Worm (Caenorhabditis elegans) whole organism, late embryonic: ENCODE measurements around the gene sri-24.
A peak's percentile ranks its signal among the peaks of the same experiment; 100 is the strongest.

Source experiments
- C08G9.2 ChIP-seq: sonication (generic microtip); optimal IDR thresholded peaks from 2 replicates; lab custom pipeline; 2016; ENCODE audit warnings: mild to moderate bottlenecking, missing genetic modification characterization, moderate library complexity, missing compliant biosample characterization
- F13H6.1 ChIP-seq: sonication (generic microtip); optimal IDR thresholded peaks from 2 replicates; lab custom pipeline; 2016; ENCODE audit warnings: missing genetic modification characterization, missing compliant biosample characterization
- T23F11.4 ChIP-seq: fragments of 200-800 bp; sonication (Bioruptor generic); optimal IDR thresholded peaks from 2 replicates; lab custom pipeline; 2018; ENCODE audit warnings: mild to moderate bottlenecking, missing genetic modification characterization, missing compliant biosample characterization
- Y22D7AL.16 ChIP-seq: sonication (generic microtip); optimal IDR thresholded peaks from 2 replicates; lab custom pipeline; 2016; ENCODE audit warnings: missing genetic modification characterization, missing compliant biosample characterization
- ceh-14 ChIP-seq: sonication (generic microtip); optimal IDR thresholded peaks from 2 replicates; lab custom pipeline; 2016; ENCODE audit warnings: missing genotype, missing genetic modification characterization, missing compliant biosample characterization
- ceh-18 ChIP-seq: sonication (generic microtip); optimal IDR thresholded peaks from 2 replicates; lab custom pipeline; 2016; ENCODE audit warnings: missing genetic modification characterization, missing compliant biosample characterization
- ceh-19 ChIP-seq: fragments of 200-800 bp; sonication (Bioruptor generic); optimal IDR thresholded peaks from 2 replicates; lab custom pipeline; 2018; ENCODE audit warnings: mild to moderate bottlenecking, missing genetic modification characterization, missing compliant biosample characterization
- ceh-2 ChIP-seq: sonication (generic microtip); optimal IDR thresholded peaks from 2 replicates; lab custom pipeline; 2016; ENCODE audit warnings: missing genotype, missing genetic modification characterization, missing compliant biosample characterization
- ceh-22 ChIP-seq: sonication (generic microtip); optimal IDR thresholded peaks from 2 replicates; lab custom pipeline; 2017; ENCODE audit warnings: missing biosample characterization, missing genetic modification characterization
- ceh-30 ChIP-seq: fragments of 150-350 bp; optimal IDR thresholded peaks from 2 replicates; lab custom pipeline; 2014; ENCODE audit warnings: missing biosample characterization, missing genetic modification characterization
- ceh-31 ChIP-seq: sonication (generic microtip); optimal IDR thresholded peaks from 2 replicates; lab custom pipeline; 2016; ENCODE audit warnings: missing genetic modification characterization, missing compliant biosample characterization
- ceh-34 ChIP-seq: sonication (generic microtip); optimal IDR thresholded peaks from 2 replicates; lab custom pipeline; 2016; ENCODE audit warnings: mild to moderate bottlenecking, missing genetic modification characterization, missing compliant biosample characterization
- ceh-48 ChIP-seq: sonication (generic microtip); optimal IDR thresholded peaks from 2 replicates; lab custom pipeline; 2016; ENCODE audit warnings: missing genetic modification characterization, inconsistent platforms, missing compliant biosample characterization
- ceh-6 ChIP-seq: fragments of 200-800 bp; sonication (Bioruptor generic); optimal IDR thresholded peaks from 2 replicates; lab custom pipeline; 2018; ENCODE audit warnings: mild to moderate bottlenecking, missing genetic modification characterization, missing compliant biosample characterization
- ceh-9 ChIP-seq: sonication (generic microtip); optimal IDR thresholded peaks from 2 replicates; lab custom pipeline; 2016; ENCODE audit warnings: mild to moderate bottlenecking, missing genetic modification characterization, inconsistent platforms, missing compliant biosample characterization
- che-1 ChIP-seq: sonication (generic microtip); optimal IDR thresholded peaks from 2 replicates; lab custom pipeline; 2016; ENCODE audit warnings: mild to moderate bottlenecking, missing genetic modification characterization, missing compliant biosample characterization
- dmd-4 ChIP-seq: sonication (generic microtip); optimal IDR thresholded peaks from 2 replicates; lab custom pipeline; 2016; ENCODE audit warnings: borderline replicate concordance, missing genetic modification characterization, missing compliant biosample characterization
- dve-1 ChIP-seq: sonication (generic microtip); optimal IDR thresholded peaks from 2 replicates; lab custom pipeline; 2017; ENCODE audit warnings: antibody characterized with exemption, mild to moderate bottlenecking, missing genetic modification characterization, missing compliant biosample characterization
- elt-4 ChIP-seq: sonication (generic microtip); optimal IDR thresholded peaks from 2 replicates; lab custom pipeline; 2016; ENCODE audit warnings: missing genetic modification characterization, missing compliant biosample characterization
- eyg-1 ChIP-seq: sonication (generic microtip); optimal IDR thresholded peaks from 2 replicates; lab custom pipeline; 2016; ENCODE audit warnings: missing genotype, missing genetic modification characterization, missing compliant biosample characterization
- fax-1 ChIP-seq: sonication (generic microtip); optimal IDR thresholded peaks from 2 replicates; lab custom pipeline; 2016; ENCODE audit warnings: missing genotype, missing genetic modification characterization, missing compliant biosample characterization
- fkh-10 ChIP-seq: fragments of 150-350 bp; optimal IDR thresholded peaks from 2 replicates; lab custom pipeline; 2014; ENCODE audit warnings: missing biosample characterization, missing genetic modification reagents, missing genetic modification characterization
- fkh-6 ChIP-seq: sonication (generic microtip); optimal IDR thresholded peaks from 2 replicates; lab custom pipeline; 2016; ENCODE audit warnings: missing genetic modification characterization, missing compliant biosample characterization
- gmeb-2 ChIP-seq: sonication (generic microtip); optimal IDR thresholded peaks from 2 replicates; lab custom pipeline; 2016; ENCODE audit warnings: missing genetic modification characterization, inconsistent platforms, missing compliant biosample characterization
- hlh-15 ChIP-seq: sonication (generic microtip); optimal IDR thresholded peaks from 2 replicates; lab custom pipeline; 2016; ENCODE audit warnings: missing genetic modification characterization, missing compliant biosample characterization
- hlh-30 ChIP-seq: sonication (generic microtip); optimal IDR thresholded peaks from 2 replicates; lab custom pipeline; 2017; ENCODE audit warnings: antibody characterized with exemption, missing genetic modification characterization, missing compliant biosample characterization; ENCODE audit not compliant: insufficient read depth
- hlh-6 ChIP-seq: sonication (generic microtip); optimal IDR thresholded peaks from 2 replicates; lab custom pipeline; 2016; ENCODE audit warnings: missing genotype, missing genetic modification characterization, missing compliant biosample characterization
- hlh-8 ChIP-seq: sonication (generic microtip); optimal IDR thresholded peaks from 2 replicates; lab custom pipeline; 2016; ENCODE audit warnings: missing genotype, missing genetic modification characterization, missing compliant biosample characterization
- lin-11 ChIP-seq: fragments of 200-800 bp; sonication (Bioruptor generic); optimal IDR thresholded peaks from 2 replicates; lab custom pipeline; 2018; ENCODE audit warnings: mild to moderate bottlenecking, missing genetic modification characterization, missing compliant biosample characterization
- madf-2 ChIP-seq: sonication (generic microtip); optimal IDR thresholded peaks from 2 replicates; lab custom pipeline; 2017; ENCODE audit warnings: missing genetic modification characterization, missing compliant biosample characterization
- mec-3 ChIP-seq: sonication (generic microtip); optimal IDR thresholded peaks from 2 replicates; lab custom pipeline; 2016; ENCODE audit warnings: borderline replicate concordance, missing genetic modification characterization, missing compliant biosample characterization
- nfya-1 ChIP-seq: sonication (generic microtip); optimal IDR thresholded peaks from 2 replicates; lab custom pipeline; 2017; ENCODE audit warnings: missing genetic modification characterization, mild to moderate bottlenecking, missing compliant biosample characterization, antibody characterized with exemption, moderate library complexity
- nhr-232 ChIP-seq: sonication (generic microtip); optimal IDR thresholded peaks from 2 replicates; lab custom pipeline; 2016; ENCODE audit warnings: missing genetic modification characterization, missing compliant biosample characterization
- odd-2 ChIP-seq: sonication (generic microtip); optimal IDR thresholded peaks from 2 replicates; lab custom pipeline; 2017; ENCODE audit warnings: antibody characterized with exemption, mild to moderate bottlenecking, missing genetic modification characterization, missing compliant biosample characterization
- pat-9 ChIP-seq: fragments of 200-800 bp; sonication (Bioruptor generic); optimal IDR thresholded peaks from 2 replicates; lab custom pipeline; 2018; ENCODE audit warnings: mild to moderate bottlenecking, missing genetic modification characterization, moderate library complexity, missing compliant biosample characterization
- pax-1 ChIP-seq: fragments of 150-350 bp; optimal IDR thresholded peaks from 2 replicates; lab custom pipeline; 2014; ENCODE audit warnings: missing biosample characterization, missing genetic modification characterization
- pha-2 ChIP-seq: sonication (generic microtip); optimal IDR thresholded peaks from 2 replicates; lab custom pipeline; 2017; ENCODE audit warnings: mild to moderate bottlenecking, missing genetic modification characterization, missing compliant biosample characterization
- pha-4 ChIP-seq: fragments of 150-350 bp; optimal IDR thresholded peaks from 2 replicates; lab custom pipeline; 2018; ENCODE audit warnings: missing biosample characterization, missing genetic modification reagents, missing genetic modification characterization
- pqm-1 ChIP-seq: sonication (generic microtip); optimal IDR thresholded peaks from 2 replicates; lab custom pipeline; 2016; ENCODE audit warnings: missing genetic modification characterization, missing compliant biosample characterization
- pros-1 ChIP-seq: fragments of 150-350 bp; optimal IDR thresholded peaks from 2 replicates; lab custom pipeline; 2014; ENCODE audit warnings: missing biosample characterization, missing genetic modification reagents, missing genetic modification characterization
- ref-2 ChIP-seq: sonication (generic microtip); optimal IDR thresholded peaks from 2 replicates; lab custom pipeline; 2016; ENCODE audit warnings: missing genetic modification characterization, missing compliant biosample characterization
- rnt-1 ChIP-seq: sonication (generic microtip); optimal IDR thresholded peaks from 2 replicates; lab custom pipeline; 2016; ENCODE audit warnings: missing genetic modification characterization, missing compliant biosample characterization
- sox-2 ChIP-seq: fragments of 200-800 bp; sonication (Bioruptor generic); IDR thresholded peaks from 2 replicates; pipeline ENCODE4 v1.3.6; 2022; ENCODE audit warnings: missing genetic modification reagents, missing genetic modification characterization, missing compliant biosample characterization
- sox-4 ChIP-seq: sonication (generic microtip); optimal IDR thresholded peaks from 2 replicates; lab custom pipeline; 2017; ENCODE audit warnings: mild to moderate bottlenecking, missing genetic modification characterization, inconsistent platforms, missing compliant biosample characterization
- syd-9 ChIP-seq: sonication (generic microtip); optimal IDR thresholded peaks from 2 replicates; lab custom pipeline; 2016; ENCODE audit warnings: mild to moderate bottlenecking, missing genetic modification characterization, moderate library complexity, missing compliant biosample characterization
- tbx-2 ChIP-seq: sonication (generic microtip); optimal IDR thresholded peaks from 2 replicates; lab custom pipeline; 2016; ENCODE audit warnings: missing genetic modification characterization, missing compliant biosample characterization
- tbx-7 ChIP-seq: sonication (generic microtip); optimal IDR thresholded peaks from 2 replicates; lab custom pipeline; 2016; ENCODE audit warnings: missing genotype, missing genetic modification characterization, missing compliant biosample characterization
- ttx-3 ChIP-seq: sonication (generic microtip); optimal IDR thresholded peaks from 2 replicates; lab custom pipeline; 2016; ENCODE audit warnings: missing genetic modification reagents, missing genetic modification characterization, missing compliant biosample characterization
- unc-55 ChIP-seq: sonication (generic microtip); optimal IDR thresholded peaks from 2 replicates; lab custom pipeline; 2017; ENCODE audit warnings: missing biosample characterization, missing genetic modification reagents, missing genetic modification characterization
- unc-86 ChIP-seq: sonication (generic microtip); optimal IDR thresholded peaks from 2 replicates; lab custom pipeline; 2016; ENCODE audit warnings: missing genetic modification characterization, missing compliant biosample characterization
- zip-5 ChIP-seq: sonication (generic microtip); optimal IDR thresholded peaks from 2 replicates; lab custom pipeline; 2016; ENCODE audit warnings: missing genetic modification characterization, missing compliant biosample characterization
- ztf-16 ChIP-seq: sonication (generic microtip); optimal IDR thresholded peaks from 2 replicates; lab custom pipeline; 2017; ENCODE audit warnings: missing genetic modification characterization, missing compliant biosample characterization

sri-24 gene

DNA sequence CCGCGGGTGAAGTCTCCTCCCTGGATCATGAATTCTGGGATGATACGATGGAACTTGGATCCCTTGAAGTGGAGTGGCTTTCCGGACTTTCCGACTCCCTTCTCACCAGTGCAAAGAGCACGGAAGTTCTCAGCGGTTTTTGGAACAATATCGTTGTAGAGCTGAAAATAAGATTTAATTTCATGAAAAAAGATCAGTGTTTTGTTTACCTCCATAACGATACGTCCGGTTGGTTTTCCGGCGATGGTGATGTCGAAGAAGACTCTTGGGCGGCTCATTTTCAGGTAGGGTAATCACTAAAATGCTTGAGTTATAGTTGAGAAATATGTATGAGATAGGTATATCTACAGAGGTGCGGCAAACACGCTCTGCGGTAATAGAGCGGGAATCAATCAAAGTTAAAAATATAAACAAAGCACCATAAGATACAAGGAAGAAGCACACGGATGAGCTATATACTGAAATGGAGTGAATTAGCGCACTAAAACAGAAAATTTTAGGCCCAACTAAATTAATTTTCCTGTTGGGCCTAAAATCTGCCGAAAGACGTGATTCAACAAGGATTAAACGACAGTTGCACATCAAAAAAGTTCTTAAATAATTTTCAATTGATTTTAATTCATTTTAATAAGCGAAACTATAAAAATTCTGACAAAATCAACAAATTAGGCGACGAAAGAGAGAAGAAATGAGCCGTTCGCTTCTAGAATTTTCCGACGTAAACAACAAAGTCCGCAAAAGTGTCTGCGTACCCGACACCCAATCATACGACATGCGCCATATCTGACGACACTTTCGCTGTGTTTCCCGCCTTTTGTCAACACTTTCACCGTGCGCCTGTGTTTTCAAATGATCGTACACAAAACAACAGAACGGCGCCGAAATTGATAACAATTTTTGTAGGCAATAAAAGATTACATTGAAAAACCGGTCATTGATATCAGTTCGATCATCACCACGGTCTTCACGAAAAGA lies 24.6 kb upstream of the sri-24 start, which contains the start of the genes cyn-7 and bath-36:
Gene cyn-7 (minus strand): TSS at position 296 of the 975 bp plus-strand sequence.
Gene bath-36 (plus strand): TSS at position 806 of the 975 bp plus-strand sequence.
- TF ChIP-seq dve-1 (no peak), mec-3 (no peak), eyg-1 (no peak), ref-2 (tag; lab: Kevin White, UChicago) (no peak), ztf-16 (tag; lab: Kevin White, UChicago) (no peak), pha-4 (tag; lab: Kevin White, UChicago) (no peak), ceh-18 (tag; lab: Kevin White, UChicago) (peak; percentile 48), ceh-2 (tag; lab: Kevin White, UChicago) (no peak), ceh-14 (tag; lab: Kevin White, UChicago) (no peak), gmeb-2 (tag; lab: Kevin White, UChicago) (no peak), sox-2 (GFP tag; lab: Robert Waterston, UW) (no peak), T23F11.4 (GFP tag; lab: Kevin White, UChicago) (no peak), pax-1 (tag; lab: Kevin White, UChicago) (no peak), rnt-1 (tag; lab: Kevin White, UChicago) (no peak), ceh-34 (tag; lab: Kevin White, UChicago) (peak; percentile 13), dmd-4 (tag; lab: Kevin White, UChicago) (no peak), ceh-30 (tag; lab: Kevin White, UChicago) (no peak), pat-9 (tag; lab: Kevin White, UChicago) (no peak), nfya-1 (tag; lab: Kevin White, UChicago) (peak; percentile 46), ceh-9 (tag; lab: Kevin White, UChicago) (no peak), zip-5 (no peak), ceh-19 (GFP tag; lab: Kevin White, UChicago) (no peak), hlh-8 (tag; lab: Kevin White, UChicago) (no peak), ttx-3 (tag; lab: Kevin White, UChicago) (no peak), fkh-6 (tag; lab: Kevin White, UChicago) (no peak), ceh-48 (tag; lab: Kevin White, UChicago) (no peak), pros-1 (no peak), che-1 (tag; lab: Kevin White, UChicago) (no peak), nhr-232 (no peak), Y22D7AL.16 (tag; lab: Kevin White, UChicago) (no peak), lin-11 (tag; lab: Kevin White, UChicago) (no peak), pha-2 (tag; lab: Kevin White, UChicago) (no peak), tbx-2 (peak; percentile 39), syd-9 (tag; lab: Kevin White, UChicago) (no peak), C08G9.2 (tag; lab: Kevin White, UChicago) (no peak), ceh-6 (no peak), pqm-1 (tag; lab: Kevin White, UChicago) (no peak), hlh-6 (tag; lab: Kevin White, UChicago) (no peak), tbx-7 (no peak), ceh-31 (tag; lab: Kevin White, UChicago) (peak; percentile 36), sox-4 (no peak), fkh-10 (GFP tag; lab: Kevin White, UChicago) (no peak), fax-1 (no peak), elt-4 (tag; lab: Kevin White, UChicago) (no peak), hlh-15 (tag; lab: Kevin White, UChicago) (no peak), madf-2 (tag; lab: Kevin White, UChicago) (no peak), unc-86 (no peak), hlh-30 (tag; lab: Kevin White, UChicago) (no peak), F13H6.1 (no peak), odd-2 (tag; lab: Kevin White, UChicago) (no peak), ceh-22 (tag; lab: Kevin White, UChicago) (no peak), unc-55 (GFP tag; lab: Kevin White, UChicago) (peak; percentile 1)
